Worm (Caenorhabditis elegans) whole organism, midembryonic: Measurements from ENCODE around the gene F38A1.8.

ENCODE experiments used
- cog-1 ChIP-seq: sonication (generic microtip); optimal IDR thresholded peaks from 2 replicates; lab custom pipeline; 2016; ENCODE audit warnings: missing genetic modification characterization, missing compliant biosample characterization
- klf-2 ChIP-seq: fragments of 200-800 bp; sonication (Bioruptor generic); conservative IDR thresholded peaks from 2 replicates; pipeline ENCODE4 v1.3.6; 2022; ENCODE audit warnings: missing genetic modification reagents, missing genetic modification characterization, missing compliant biosample characterization
- med-1 ChIP-seq: sonication (generic microtip); optimal IDR thresholded peaks from 2 replicates; lab custom pipeline; 2017; ENCODE audit warnings: missing genetic modification characterization, mild to moderate bottlenecking, missing compliant biosample characterization, antibody characterized with exemption, missing genetic modification reagents; ENCODE audit not compliant: insufficient read depth
- ref-1 ChIP-seq: fragments of 200-800 bp; sonication (Bioruptor generic); conservative IDR thresholded peaks from 2 replicates; pipeline ENCODE4 v1.3.6; 2022; ENCODE audit warnings: missing genetic modification reagents, missing genetic modification characterization, missing compliant biosample characterization

DNA sequence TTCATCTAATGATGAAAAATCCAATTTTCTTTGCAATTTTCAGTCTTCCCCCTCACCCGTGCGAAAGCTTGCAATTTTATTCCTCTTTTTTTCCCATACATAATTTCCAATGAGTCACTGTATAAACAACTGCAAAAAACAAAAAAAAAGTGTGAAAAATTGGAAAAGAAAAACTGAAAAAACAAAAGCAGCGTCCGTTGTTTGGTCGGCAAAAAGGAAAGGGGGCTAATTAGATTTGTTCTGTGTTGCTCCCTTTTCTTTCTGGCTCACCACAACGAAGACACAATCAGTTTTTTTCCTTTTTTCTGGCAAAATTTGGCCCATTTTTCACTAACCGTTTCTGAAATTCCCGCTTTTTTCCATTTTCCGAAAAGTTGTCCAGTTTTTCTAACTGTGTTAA is 27.3 kb downstream of the F38A1.8 start:
- TF ChIP-seq med-1 (GFP tag; lab: Kevin White, UChicago) (no peak), klf-2 (GFP tag; lab: Robert Waterston, UW) (no peak), ref-1 (no peak), cog-1 (tag; lab: Kevin White, UChicago) (no peak)
